Fruit fly (Drosophila melanogaster) whole organism, adult: ENCODE results near the gene Ids.

Source experiments
- CG11617 ChIP-seq: fragments of 200-800 bp; sonication (Bioruptor generic); optimal IDR thresholded peaks from 2 replicates; lab custom pipeline; 2017; ENCODE audit warnings: mild to moderate bottlenecking, missing biosample characterization, missing genetic modification reagents, missing genetic modification characterization
- CG33017 ChIP-seq: fragments of 200-800 bp; sonication (Bioruptor generic); optimal IDR thresholded peaks from 2 replicates; lab custom pipeline; 2018; ENCODE audit warnings: missing biosample characterization, mild to moderate bottlenecking, missing genetic modification characterization, moderate library complexity
- CG5204 ChIP-seq: fragments of 200-800 bp; sonication (Bioruptor generic); optimal IDR thresholded peaks from 2 replicates; lab custom pipeline; 2016; ENCODE audit warnings: missing biosample characterization, missing genetic modification characterization
- Clk ChIP-seq: fragments of 200-800 bp; sonication (Bioruptor generic); optimal IDR thresholded peaks from 2 replicates; lab custom pipeline; 2017; ENCODE audit warnings: missing biosample characterization, missing genetic modification characterization
- bab1 ChIP-seq: fragments of 200-800 bp; sonication (Bioruptor generic); optimal IDR thresholded peaks from 3 replicates; lab custom pipeline; 2019; ENCODE audit warnings: missing biosample characterization, mild to moderate bottlenecking, missing genetic modification characterization, moderate library complexity
- kay ChIP-seq: fragments of 200-800 bp; sonication (Bioruptor generic); peaks from one replicate; lab custom pipeline; 2016; ENCODE audit warnings: missing biosample characterization, missing genetic modification characterization, borderline replicate concordance
- ovo ChIP-seq: fragments of 200-800 bp; sonication (Bioruptor generic); optimal IDR thresholded peaks from 2 replicates; lab custom pipeline; 2016; ENCODE audit warnings: missing biosample characterization, missing genetic modification characterization
- tj ChIP-seq: fragments of 200-800 bp; sonication (Bioruptor generic); optimal IDR thresholded peaks from 3 replicates; lab custom pipeline; 2017; ENCODE audit warnings: missing biosample characterization, mild to moderate bottlenecking, missing genetic modification characterization, moderate library complexity

DNA sequence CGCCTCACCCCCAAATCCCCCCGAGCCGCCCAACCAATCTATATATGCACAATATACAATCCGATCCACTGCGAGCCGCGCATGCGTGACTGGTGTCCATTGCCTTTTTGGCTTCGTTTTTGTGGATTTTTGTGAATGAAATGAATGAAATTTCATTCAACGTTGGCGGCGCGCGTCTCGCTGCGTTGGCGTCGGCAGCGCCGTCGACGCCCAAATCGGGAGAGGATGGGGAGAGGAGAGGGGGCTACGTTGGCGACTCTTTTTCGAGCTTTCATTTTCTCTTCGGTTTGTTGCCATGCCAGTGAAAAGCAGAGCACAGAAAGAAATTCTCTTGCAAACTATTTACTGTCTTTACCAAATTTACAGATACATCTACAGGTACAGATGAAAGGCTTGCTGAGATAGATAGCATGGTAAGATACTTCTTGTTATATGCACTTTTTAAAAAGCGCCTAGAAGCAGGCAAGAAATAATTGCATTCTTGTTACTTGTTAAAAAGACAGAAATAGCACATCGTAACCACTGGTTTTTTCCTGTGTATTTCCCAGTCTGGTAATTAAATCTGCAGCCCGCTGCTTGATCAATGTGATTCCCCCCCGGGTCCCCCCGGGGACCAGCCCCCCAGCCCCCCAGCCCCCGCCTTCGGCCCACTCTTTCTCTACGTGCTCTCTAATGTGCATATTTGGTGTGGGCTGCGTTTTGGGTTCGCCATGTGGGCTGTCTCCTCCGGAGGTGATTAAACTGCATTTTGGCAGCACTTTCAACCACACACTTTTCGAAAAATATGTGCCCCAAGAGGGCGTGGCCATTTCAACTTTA, 2.4 kb downstream of the Ids start:
- TF ChIP-seq tj (no peak), CG33017 (tag; lab: Kevin White, UChicago) (no peak), bab1 (GFP tag; lab: Kevin White, UChicago) (no peak), CG5204 (no peak), kay (GFP tag; lab: Kevin White, UChicago) (no peak), CG11617 (GFP tag; lab: Kevin White, UChicago) (no peak), Clk (no peak), ovo (GFP tag; lab: Kevin White, UChicago) (no peak)
